Worm (Caenorhabditis elegans) whole organism, L4 larva: ENCODE measurements around the gene T27E4.5.

ENCODE experiments used
- nhr-11 ChIP-seq: fragments of 150-350 bp; optimal IDR thresholded peaks from 2 replicates; lab custom pipeline; 2014; ENCODE audit warnings: missing biosample characterization, missing genetic modification characterization
- pha-4 ChIP-seq, 2 experiments: fragments of 150-350 bp in 1 of 2; fragments of 200-800 bp in 1 of 2; sonication (Bioruptor generic) in 1 of 2; IDR thresholded peaks in 1 of 2; optimal IDR thresholded peaks in 1 of 2; 2 replicates each; pipeline versions ENCODE4 v1.3.6 to Lab custom; 2014 to 2022; ENCODE audit warnings: missing genetic modification characterization in 2 of 2, missing genetic modification reagents in 2 of 2, missing biosample characterization in 1 of 2, missing compliant biosample characterization in 1 of 2

- TF ChIP-seq pha-4 (GFP tag; IDR thresholded peaks at IDR 0.05; lab: Robert Waterston, UW) (no peak), pha-4 (tag; optimal IDR thresholded peaks at IDR 0.05; lab: Kevin White, UChicago) (no peak), nhr-11 (tag; lab: Kevin White, UChicago) (no peak)
These were observed 36.3 kb downstream of the T27E4.5 start, which contains the start of gene C25E10.4 for ce11 chrV:9033267-9033666.
